Fruit fly (Drosophila melanogaster): ENCODE results near the gene yip7.

The yip7 gene

dm6 chr3L:6074975-6075692, 40.1 kb downstream of the yip7 start, which contains the start of the genes CG13295 and CG6610 (continued):
- TF ChIP-seq CG9797 (GFP tag; optimal IDR thresholded peaks at IDR 0.05) (peak; percentile 68), pum (GFP tag; optimal IDR thresholded peaks at IDR 0.05) (peak; percentile 40), CG15073 (GFP tag; optimal IDR thresholded peaks at IDR 0.05) (no peak), CG3838 (GFP tag; optimal IDR thresholded peaks at IDR 0.05) (peak; percentile 15), shn (GFP tag; optimal IDR thresholded peaks at IDR 0.05) (peak; percentile 19), sens-2 (GFP tag; IDR thresholded peaks at IDR 0.05) (no peak), Camta (GFP tag; optimal IDR thresholded peaks at IDR 0.05) (peak; percentile 30), CG4404 (GFP tag; IDR thresholded peaks at IDR 0.05) (peak; percentile 42; the same call in 1 of the 2 replicates), CG1647 (GFP tag; optimal IDR thresholded peaks at IDR 0.05) (peak; percentile 3), Sry-δ (GFP tag; optimal IDR thresholded peaks at IDR 0.05) (peak; percentile 22), rib (GFP tag; IDR thresholded peaks at IDR 0.05) (no peak), HLH54F (GFP tag; optimal IDR thresholded peaks at IDR 0.05) (peak; percentile 31), wdn (GFP tag; IDR thresholded peaks at IDR 0.05) (no peak), fd3F (GFP tag; optimal IDR thresholded peaks at IDR 0.05) (peak; percentile 60), CG7987 (GFP tag; optimal IDR thresholded peaks at IDR 0.05) (no peak), CG11093 (GFP tag; IDR thresholded peaks at IDR 0.05) (no peak), Dll (GFP tag; IDR thresholded peaks at IDR 0.05; ENCODE audit: partially characterized antibody) (0 out of 4 replicates have a peak, but pooled peaks have one; percentile 23), lola (GFP tag; optimal IDR thresholded peaks at IDR 0.05) (peak in 1 of 3 experiments; percentile 71), CG31365 (tag; optimal IDR thresholded peaks at IDR 0.05) (no peak), ab (GFP tag; optimal IDR thresholded peaks at IDR 0.05) (no peak), ERR (GFP tag; optimal IDR thresholded peaks at IDR 0.05) (no peak), NFAT (GFP tag; IDR thresholded peaks at IDR 0.05) (0 out of 2 replicates have a peak, but pooled peaks have one; percentile 5), sr (GFP tag; IDR thresholded peaks at IDR 0.05) (no peak), CG12219 (GFP tag; optimal IDR thresholded peaks at IDR 0.05) (peak; percentile 4), CG34224 (GFP tag; IDR thresholded peaks at IDR 0.05; ENCODE audit: partially characterized antibody) (no peak), Side (GFP tag; optimal IDR thresholded peaks at IDR 0.05) (peak; percentile 29), grn (GFP tag; optimal IDR thresholded peaks at IDR 0.05) (no peak), fu2 (GFP tag; optimal IDR thresholded peaks at IDR 0.05) (peak; percentile 37), C15 (GFP tag; IDR thresholded peaks at IDR 0.05) (no peak), HLH3B (GFP tag; IDR thresholded peaks at IDR 0.05) (peak; percentile 27; the same call in 1 of the 2 replicates), tx (GFP tag; optimal IDR thresholded peaks at IDR 0.05) (peak; percentile 18), klu (GFP tag; IDR thresholded peaks at IDR 0.05) (peak; percentile 54), gcm2 (GFP tag; optimal IDR thresholded peaks at IDR 0.05) (peak; percentile 24), Lpt (GFP tag; optimal IDR thresholded peaks at IDR 0.05) (no peak), gsb (GFP tag; IDR thresholded peaks at IDR 0.05) (no peak), trem (tag; optimal IDR thresholded peaks at IDR 0.05) (peak; percentile 58), ac (GFP tag; optimal IDR thresholded peaks at IDR 0.05) (no peak), eve (GFP tag; optimal IDR thresholded peaks at IDR 0.05) (no peak), CG5180 (GFP tag; optimal IDR thresholded peaks at IDR 0.05) (no peak), BEAF-32 (GFP tag; optimal IDR thresholded peaks at IDR 0.05) (peak; percentile 38), CG4282 (GFP tag; optimal IDR thresholded peaks at IDR 0.05) (no peak), vnd (GFP tag; IDR thresholded peaks at IDR 0.05; ENCODE audit: partially characterized antibody) (no peak), CG12071 (GFP tag; optimal IDR thresholded peaks at IDR 0.05) (no peak), CG17385 (GFP tag; optimal IDR thresholded peaks at IDR 0.05) (peak; percentile 55), slbo (GFP tag; IDR thresholded peaks at IDR 0.05) (peak; percentile 70), ro (GFP tag; IDR thresholded peaks at IDR 0.05) (no peak), bbx (GFP tag; IDR thresholded peaks at IDR 0.05; ENCODE audit: partially characterized antibody) (no peak), chif (GFP tag; optimal IDR thresholded peaks at IDR 0.05) (peak in 1 of 2 experiments; percentile 37), CG17912 (GFP tag; optimal IDR thresholded peaks at IDR 0.05) (no peak), CG6175 (GFP tag; IDR thresholded peaks at IDR 0.05) (no peak)
